Fruit fly (Drosophila melanogaster): ENCODE measurements around the gene exex.
A peak's percentile ranks its signal among the peaks of the same experiment; 100 is the strongest.

exex gene

DNA sequence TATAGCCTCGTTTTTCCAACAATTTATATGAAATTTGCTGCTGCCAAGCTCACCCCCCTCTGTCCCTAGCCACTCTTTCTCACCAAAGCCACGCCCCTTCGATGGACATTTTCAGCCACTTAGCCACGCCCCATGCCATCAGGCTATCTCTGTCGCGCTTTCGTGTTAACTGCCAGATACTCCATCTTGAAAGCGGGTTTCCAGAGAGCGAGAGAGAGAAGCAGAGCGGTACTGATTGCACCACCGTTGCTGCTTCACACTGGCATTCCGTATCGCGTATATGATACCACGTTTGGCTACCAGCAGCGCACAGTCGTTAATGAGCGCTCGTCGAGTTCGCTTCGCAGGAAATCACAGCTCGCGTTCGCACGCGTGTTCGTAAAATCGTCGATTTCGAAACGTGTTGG, at the start of gene exex (continued):
- TF ChIP-seq gcm (GFP tag; optimal IDR thresholded peaks at IDR 0.05) (peak; percentile 67), CG8924 (tag; optimal IDR thresholded peaks at IDR 0.05) (peak; percentile 4), abd-A (tag; optimal IDR thresholded peaks at IDR 0.05) (peak; percentile 60), CG10321 (GFP tag; IDR thresholded peaks at IDR 0.05) (peak; percentile 92), CG6791 (GFP tag; IDR thresholded peaks at IDR 0.05; ENCODE audit: partially characterized antibody) (0 out of 3 replicates have a peak, but pooled peaks have one; percentile 17), CG31441 (GFP tag; IDR thresholded peaks at IDR 0.05) (no peak), caup (GFP tag; optimal IDR thresholded peaks at IDR 0.05; ENCODE audit: severe bottlenecking) (peak; percentile 31), Rfx (GFP tag; IDR thresholded peaks at IDR 0.05) (no peak), sug (tag; optimal IDR thresholded peaks at IDR 0.05) (peak; percentile 56), exex (tag; optimal IDR thresholded peaks at IDR 0.05) (peak; percentile 98), lbe (GFP tag; optimal IDR thresholded peaks at IDR 0.05) (no peak), nerfin-1 (tag; optimal IDR thresholded peaks at IDR 0.05) (peak; percentile 41), CG3065 (GFP tag; optimal IDR thresholded peaks at IDR 0.05) (peak; percentile 62), CG12071 (GFP tag; optimal IDR thresholded peaks at IDR 0.05) (peak; percentile 10), sens-2 (GFP tag; IDR thresholded peaks at IDR 0.05) (no peak), CG18599 (GFP tag; optimal IDR thresholded peaks at IDR 0.05) (peak; percentile 32), kay (GFP tag; optimal IDR thresholded peaks at IDR 0.05) (no peak), CG7271 (tag; optimal IDR thresholded peaks at IDR 0.05) (no peak), crol (GFP tag; IDR thresholded peaks at IDR 0.05) (peak; percentile 89), amos (GFP tag; IDR thresholded peaks at IDR 0.05; ENCODE audit: partially characterized antibody) (peak; percentile 17; the same call in 1 of the 2 replicates), Myb (GFP tag; optimal IDR thresholded peaks at IDR 0.05) (no peak), Ets65A (GFP tag) (peak; percentile 64), Adf1 (GFP tag; IDR thresholded peaks at IDR 0.05) (peak; percentile 67), ash1 (GFP tag; optimal IDR thresholded peaks at IDR 0.05) (peak; percentile 83), Sox102F (GFP tag; optimal IDR thresholded peaks at IDR 0.05) (no peak), CG16779 (GFP tag; IDR thresholded peaks at IDR 0.05) (no peak), Deaf1 (tag; optimal IDR thresholded peaks at IDR 0.05) (peak; percentile 69), CG2712 (tag; optimal IDR thresholded peaks at IDR 0.05) (peak; percentile 14), CG12744 (GFP tag; optimal IDR thresholded peaks at IDR 0.05) (no peak), zen (tag; optimal IDR thresholded peaks at IDR 0.05) (peak; percentile 88), CG32532 (GFP tag; IDR thresholded peaks at IDR 0.05) (no peak), CG2129 (GFP tag; IDR thresholded peaks at IDR 0.05; ENCODE audit: partially characterized antibody) (no peak), CG8478 (optimal IDR thresholded peaks at IDR 0.05) (no peak), Hey (tag; optimal IDR thresholded peaks at IDR 0.05) (peak; percentile 4), ewg (GFP tag; optimal IDR thresholded peaks at IDR 0.05) (peak; percentile 5), Med (GFP tag) (peak; percentile 73), CoRest (tag; optimal IDR thresholded peaks at IDR 0.05) (peak; percentile 25), maf-S (GFP tag; optimal IDR thresholded peaks at IDR 0.05) (no peak), seq (GFP tag; IDR thresholded peaks at IDR 0.05) (peak; percentile 81), CG16813 (GFP tag; IDR thresholded peaks at IDR 0.05; ENCODE audit: partially characterized antibody) (peak; percentile 16; the same call in 1 of the 3 replicates), emc (GFP tag; optimal IDR thresholded peaks at IDR 0.05) (no peak), HmgZ (tag; optimal IDR thresholded peaks at IDR 0.05) (peak; percentile 48), Pdp1 (GFP tag; optimal IDR thresholded peaks at IDR 0.05) (peak in 1 of 2 experiments; percentile 68), slp2 (GFP tag; optimal IDR thresholded peaks at IDR 0.05) (no peak), phol (tag; optimal IDR thresholded peaks at IDR 0.05) (peak; percentile 83), kni (GFP tag; optimal IDR thresholded peaks at IDR 0.05) (peak; percentile 58), CG32772 (GFP tag; IDR thresholded peaks at IDR 0.05) (no peak), cg (GFP tag; optimal IDR thresholded peaks at IDR 0.05) (peak; percentile 27), CG11456 (GFP tag; IDR thresholded peaks at IDR 0.05) (no peak), CG34376 (GFP tag; optimal IDR thresholded peaks at IDR 0.05) (peak; percentile 30)

Data from whole organism, embryonic.